Worm (Caenorhabditis elegans) whole organism, L1 larva: ENCODE measurements around the gene flp-4.

ENCODE experiments used
- C34B4.2 ChIP-seq: sonication (generic microtip); optimal IDR thresholded peaks from 2 replicates; lab custom pipeline; 2017; ENCODE audit warnings: mild to moderate bottlenecking, missing genetic modification characterization, missing compliant biosample characterization
- F16B12.6 ChIP-seq: fragments of 150-350 bp; optimal IDR thresholded peaks from 2 replicates; lab custom pipeline; 2014; ENCODE audit warnings: missing biosample characterization, missing genetic modification characterization
- blmp-1 ChIP-seq: fragments of 150-350 bp; optimal IDR thresholded peaks from 2 replicates; lab custom pipeline; 2014; ENCODE audit warnings: missing biosample characterization, missing genetic modification characterization
- ceh-8 ChIP-seq: fragments of 200-800 bp; sonication (Bioruptor generic); optimal IDR thresholded peaks from 2 replicates; lab custom pipeline; 2018; ENCODE audit warnings: mild to moderate bottlenecking, missing genetic modification characterization, moderate library complexity, missing compliant biosample characterization
- ceh-82 ChIP-seq, 3 experiments: fragments of 150-350 bp in 1 of 3; sonication (generic microtip) in 2 of 3; optimal IDR thresholded peaks; 2 replicates each; lab custom pipeline; 2014 to 2017; ENCODE audit warnings: missing biosample characterization in 3 of 3, missing genetic modification characterization in 3 of 3
- ceh-88 ChIP-seq: fragments of 200-800 bp; sonication (Bioruptor generic); IDR thresholded peaks from 2 replicates; pipeline ENCODE4 v1.3.6; 2022; ENCODE audit warnings: missing genetic modification characterization, missing compliant biosample characterization
- ceh-90 ChIP-seq: sonication (generic microtip); optimal IDR thresholded peaks from 2 replicates; lab custom pipeline; 2016; ENCODE audit warnings: missing genetic modification characterization, missing compliant biosample characterization
- ces-1 ChIP-seq: fragments of 150-350 bp; optimal IDR thresholded peaks from 2 replicates; lab custom pipeline; 2014; ENCODE audit warnings: missing biosample characterization, missing genetic modification reagents, missing genetic modification characterization
- dpl-1 ChIP-seq, 3 experiments: fragments of 150-350 bp in 2 of 3; sonication (generic microtip) in 1 of 3; optimal IDR thresholded peaks; 2 replicates each; lab custom pipeline; 2014 to 2017; ENCODE audit warnings: missing biosample characterization in 3 of 3, missing genetic modification characterization in 3 of 3, missing genetic modification reagents in 3 of 3
- dsc-1 ChIP-seq: sonication (generic microtip); optimal IDR thresholded peaks from 2 replicates; lab custom pipeline; 2016; ENCODE audit warnings: mild to moderate bottlenecking, missing genetic modification characterization, missing compliant biosample characterization
- efl-1 ChIP-seq, 4 experiments: fragments of 150-350 bp; optimal IDR thresholded peaks in 3 of 4; peaks in 1 of 4; 1 replicate in 1 of 4; 2 replicates in 3 of 4; lab custom pipeline; 2014; ENCODE audit warnings: missing biosample characterization in 2 of 4, missing genetic modification characterization in 2 of 4, missing genetic modification reagents in 2 of 4
- egl-27 ChIP-seq, 2 experiments: fragments of 150-350 bp in 1 of 2; sonication (generic microtip); optimal IDR thresholded peaks; 3 replicates each; lab custom pipeline; 2017 to 2018; ENCODE audit warnings: missing biosample characterization in 2 of 2, missing genetic modification characterization in 2 of 2, missing genetic modification reagents in 2 of 2
- elt-3 ChIP-seq, 6 experiments: fragments of 150-350 bp in 1 of 6; sonication (generic microtip); optimal IDR thresholded peaks; 2 replicates each; lab custom pipeline; 2017 to 2018; ENCODE audit warnings: missing biosample characterization in 6 of 6, missing genetic modification characterization in 6 of 6, inconsistent platforms in 1 of 6
- fkh-10 ChIP-seq: sonication (generic microtip); optimal IDR thresholded peaks from 2 replicates; lab custom pipeline; 2017; ENCODE audit warnings: missing biosample characterization, missing genetic modification reagents, missing genetic modification characterization
- fkh-8 ChIP-seq: sonication (generic microtip); optimal IDR thresholded peaks from 2 replicates; lab custom pipeline; 2016; ENCODE audit warnings: mild to moderate bottlenecking, missing genetic modification characterization, missing compliant biosample characterization
- hpl-2 ChIP-seq: fragments of 150-350 bp; optimal IDR thresholded peaks from 2 replicates; lab custom pipeline; 2014; ENCODE audit warnings: missing biosample characterization, missing genetic modification reagents, missing genetic modification characterization
- irx-1 ChIP-seq: sonication (generic microtip); optimal IDR thresholded peaks from 2 replicates; lab custom pipeline; 2016; ENCODE audit warnings: missing genetic modification characterization, missing compliant biosample characterization
- isw-1 ChIP-seq: fragments of 200-800 bp; sonication (Bioruptor generic); IDR thresholded peaks from 2 replicates; pipeline ENCODE4 v1.3.6; 2022; ENCODE audit warnings: missing genetic modification characterization, missing compliant biosample characterization
- lin-14 ChIP-seq: fragments of 200-800 bp; sonication (Bioruptor generic); optimal IDR thresholded peaks from 2 replicates; lab custom pipeline; 2018; ENCODE audit warnings: mild to moderate bottlenecking, missing genetic modification characterization, moderate library complexity, missing compliant biosample characterization
- lsy-2 ChIP-seq, 2 experiments: fragments of 150-350 bp; optimal IDR thresholded peaks; 2 replicates each; lab custom pipeline; 2014; ENCODE audit warnings: missing biosample characterization in 2 of 2, missing genetic modification characterization in 2 of 2
- mep-1 ChIP-seq: fragments of 150-350 bp; optimal IDR thresholded peaks from 2 replicates; lab custom pipeline; 2014; ENCODE audit warnings: missing biosample characterization, missing genetic modification characterization
- nhr-19 ChIP-seq: fragments of 200-800 bp; sonication (Bioruptor generic); conservative IDR thresholded peaks from 2 replicates; pipeline ENCODE4 v1.3.6; 2022; ENCODE audit warnings: missing genetic modification characterization, missing compliant biosample characterization
- nhr-20 ChIP-seq: sonication (generic microtip); optimal IDR thresholded peaks from 2 replicates; lab custom pipeline; 2016; ENCODE audit warnings: mild to moderate bottlenecking, missing genetic modification characterization, missing compliant biosample characterization
- nhr-237 ChIP-seq: fragments of 150-350 bp; optimal IDR thresholded peaks from 2 replicates; lab custom pipeline; 2014; ENCODE audit warnings: missing biosample characterization, missing genetic modification characterization
- nhr-71 ChIP-seq: sonication (generic microtip); optimal IDR thresholded peaks from 2 replicates; lab custom pipeline; 2016; ENCODE audit warnings: mild to moderate bottlenecking, missing genetic modification characterization, moderate library complexity, missing compliant biosample characterization
- pag-3 ChIP-seq: sonication (generic microtip); optimal IDR thresholded peaks from 2 replicates; lab custom pipeline; 2017; ENCODE audit warnings: missing genetic modification characterization, mild to moderate bottlenecking, missing compliant biosample characterization, antibody characterized with exemption, borderline replicate concordance; ENCODE audit not compliant: insufficient read depth
- sup-37 ChIP-seq: fragments of 200-800 bp; sonication (Bioruptor generic); optimal IDR thresholded peaks from 2 replicates; lab custom pipeline; 2018; ENCODE audit warnings: mild to moderate bottlenecking, missing genetic modification characterization, missing compliant biosample characterization
- swsn-7 ChIP-seq: sonication (generic microtip); optimal IDR thresholded peaks from 2 replicates; lab custom pipeline; 2016; ENCODE audit warnings: missing genetic modification characterization, missing compliant biosample characterization
- tbx-2 ChIP-seq: sonication (generic microtip); optimal IDR thresholded peaks from 2 replicates; lab custom pipeline; 2016; ENCODE audit warnings: missing genetic modification characterization, missing compliant biosample characterization
- unc-130 ChIP-seq: fragments of 150-350 bp; optimal IDR thresholded peaks from 2 replicates; lab custom pipeline; 2017; ENCODE audit warnings: missing biosample characterization, missing genetic modification characterization, inconsistent platforms
- unc-62 ChIP-seq: fragments of 150-350 bp; optimal IDR thresholded peaks from 2 replicates; lab custom pipeline; 2014; ENCODE audit warnings: missing biosample characterization, missing genetic modification reagents, missing genetic modification characterization
- unc-86 ChIP-seq: sonication (generic microtip); optimal IDR thresholded peaks from 2 replicates; lab custom pipeline; 2016; ENCODE audit warnings: missing genetic modification characterization, missing compliant biosample characterization
- vab-15 ChIP-seq: sonication (generic microtip); optimal IDR thresholded peaks from 2 replicates; lab custom pipeline; 2017; ENCODE audit warnings: missing genotype, mild to moderate bottlenecking, missing genetic modification characterization, missing compliant biosample characterization
- xbp-1 ChIP-seq: sonication (generic microtip); optimal IDR thresholded peaks from 2 replicates; lab custom pipeline; 2016; ENCODE audit warnings: missing genetic modification characterization, missing compliant biosample characterization
- ztf-11 ChIP-seq, 2 experiments: sonication (generic microtip); optimal IDR thresholded peaks; 2 replicates each; lab custom pipeline; 2016 to 2017; ENCODE audit warnings: missing genetic modification characterization in 2 of 2, missing biosample characterization in 1 of 2, missing compliant biosample characterization in 1 of 2

Gene flp-4

ce11 chrII:10051485-10051884 is 2.8 kb downstream of the flp-4 start:
- TF ChIP-seq elt-3 (tag; optimal IDR thresholded peaks at IDR 0.05; lab: Kevin White, UChicago) (no peak), efl-1 (optimal IDR thresholded peaks at IDR 0.05; lab: Kevin White, UChicago) (no peak), efl-1 (GFP tag; optimal IDR thresholded peaks at IDR 0.05 in 1 of 2; lab: Kevin White, UChicago) (peak in 1 of 2 experiments; percentile 29), hpl-2 (GFP tag; lab: Kevin White, UChicago) (no peak), fkh-8 (tag; lab: Kevin White, UChicago) (no peak), mep-1 (no peak), ceh-8 (GFP tag; lab: Kevin White, UChicago) (no peak), ceh-82 (tag; optimal IDR thresholded peaks at IDR 0.05; lab: Kevin White, UChicago) (no peak), tbx-2 (tag; lab: Kevin White, UChicago) (no peak), unc-62 (GFP tag; lab: Kevin White, UChicago) (no peak), fkh-10 (GFP tag; lab: Kevin White, UChicago) (no peak), dpl-1 (GFP tag; optimal IDR thresholded peaks at IDR 0.05; lab: Kevin White, UChicago) (no peak), xbp-1 (tag; lab: Kevin White, UChicago) (no peak), egl-27 (tag; optimal IDR thresholded peaks at IDR 0.05; lab: Kevin White, UChicago) (no peak), swsn-7 (tag; lab: Kevin White, UChicago) (no peak), dsc-1 (tag; lab: Kevin White, UChicago) (peak; percentile 65), ceh-90 (tag; lab: Kevin White, UChicago) (no peak), sup-37 (GFP tag; lab: Kevin White, UChicago) (no peak), lin-14 (peak; percentile 27), unc-86 (tag; lab: Kevin White, UChicago) (no peak), ceh-88 (no peak), nhr-19 (GFP tag; lab: Robert Waterston, UW) (no peak)

ce11 chrII:10056545-10057038 is 7.9 kb downstream of the flp-4 start, which contains the start of gene C18D1.2:
TSS of gene C18D1.2 (plus strand) at chrII:10056988.
- no peak for TF ChIP-seq isw-1
- TF ChIP-seq ceh-90 (tag; lab: Kevin White, UChicago), result no peak
- TF ChIP-seq efl-1 (optimal IDR thresholded peaks at IDR 0.05; lab: Kevin White, UChicago), result no peak
- TF ChIP-seq efl-1 (GFP tag; optimal IDR thresholded peaks at IDR 0.05 in 1 of 2; lab: Kevin White, UChicago), result peak in 1 of 2 experiments; percentile 91
- TF ChIP-seq ztf-11 (tag; optimal IDR thresholded peaks at IDR 0.05; lab: Kevin White, UChicago), result no peak
- TF ChIP-seq F16B12.6 (tag; lab: Kevin White, UChicago), result no peak
- no peak for TF ChIP-seq nhr-71 (tag; lab: Kevin White, UChicago)
- TF ChIP-seq, all 84 proteins: peak for 1

ce11 chrII:10060508-10060907 is 11.8 kb downstream of the flp-4 start, which contains the start of gene stg-1:
TSS of gene stg-1 (minus strand) at chrII:10060660.
- TF ChIP-seq irx-1 (no peak), blmp-1 (tag; lab: Kevin White, UChicago) (no peak), ceh-90 (tag; lab: Kevin White, UChicago) (no peak), pag-3 (tag; lab: Kevin White, UChicago) (no peak), vab-15 (tag; lab: Kevin White, UChicago) (no peak), nhr-237 (tag; lab: Kevin White, UChicago) (no peak), lsy-2 (tag; optimal IDR thresholded peaks at IDR 0.05; lab: Kevin White, UChicago) (no peak), unc-130 (tag; lab: Kevin White, UChicago) (no peak), nhr-20 (tag; lab: Kevin White, UChicago) (no peak), ces-1 (GFP tag; lab: Kevin White, UChicago) (peak; percentile 13), ztf-11 (tag; optimal IDR thresholded peaks at IDR 0.05; lab: Kevin White, UChicago) (no peak), lin-14 (peak; percentile 19), xbp-1 (tag; lab: Kevin White, UChicago) (no peak), C34B4.2 (no peak)
- TF ChIP-seq, all 84 proteins: peak for 2
